Fruit fly (Drosophila melanogaster): ENCODE results near the gene 2mit.

Gene 2mit

DNA sequence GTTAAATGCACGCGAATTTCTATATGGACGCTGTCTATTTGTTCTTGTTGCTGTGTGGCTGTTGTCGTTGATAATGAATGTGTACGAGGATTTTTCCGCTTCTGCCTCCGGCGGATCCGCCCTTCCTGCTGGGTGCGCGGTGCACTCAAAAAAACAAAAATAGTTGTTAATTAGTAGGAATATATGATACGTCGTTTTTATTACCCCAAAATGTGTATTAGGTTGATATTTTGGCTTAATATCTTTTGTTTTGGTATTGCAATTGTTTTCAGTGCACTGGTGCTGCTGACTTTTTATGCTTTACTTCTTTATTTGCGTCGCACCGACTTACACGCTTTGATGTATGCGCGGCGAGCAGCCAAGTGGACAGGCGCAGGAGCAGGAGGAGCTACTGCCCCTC is 63.8 kb downstream of the 2mit start (continued):
- no peak for TF ChIP-seq Mes4 (GFP tag; optimal IDR thresholded peaks at IDR 0.05)
- no peak for TF ChIP-seq Spps (tag; optimal IDR thresholded peaks at IDR 0.05)
- no peak for TF ChIP-seq CG14965 (GFP tag; optimal IDR thresholded peaks at IDR 0.05; ENCODE audit: borderline replicate concordance)
- peak; percentile 55 for TF ChIP-seq Ets65A (GFP tag)
- no peak for TF ChIP-seq Xbp1 (GFP tag; optimal IDR thresholded peaks at IDR 0.05)
- TF ChIP-seq h (optimal IDR thresholded peaks at IDR 0.05), result no peak
- TF ChIP-seq sens-2 (GFP tag; IDR thresholded peaks at IDR 0.05), result no peak
- no peak for TF ChIP-seq CG10979 (tag; optimal IDR thresholded peaks at IDR 0.05)
- TF ChIP-seq Camta (GFP tag; optimal IDR thresholded peaks at IDR 0.05), result no peak
- TF ChIP-seq CG9609 (GFP tag; optimal IDR thresholded peaks at IDR 0.05), result no peak
- TF ChIP-seq CG2120 (GFP tag; optimal IDR thresholded peaks at IDR 0.05), result peak; percentile 58
- no peak for TF ChIP-seq CG10462 (GFP tag; optimal IDR thresholded peaks at IDR 0.05)
- TF ChIP-seq Sox102F (GFP tag; optimal IDR thresholded peaks at IDR 0.05), result no peak
- TF ChIP-seq lab (GFP tag; optimal IDR thresholded peaks at IDR 0.05), result peak; percentile 57
- no peak for TF ChIP-seq CG4707 (GFP tag; optimal IDR thresholded peaks at IDR 0.05)
- no peak for TF ChIP-seq Nf-YC (tag; optimal IDR thresholded peaks at IDR 0.05)
- TF ChIP-seq Dip3 (GFP tag; optimal IDR thresholded peaks at IDR 0.05), result no peak
- TF ChIP-seq trem (tag; optimal IDR thresholded peaks at IDR 0.05), result no peak
- TF ChIP-seq fd64A (GFP tag; optimal IDR thresholded peaks at IDR 0.05), result no peak
- peak; percentile 18 for TF ChIP-seq CG9727 (GFP tag; optimal IDR thresholded peaks at IDR 0.05)
- no peak for TF ChIP-seq CG4404 (GFP tag; IDR thresholded peaks at IDR 0.05)
- no peak for TF ChIP-seq Nf-YA (GFP tag; IDR thresholded peaks at IDR 0.05)
- TF ChIP-seq CG1832 (GFP tag; optimal IDR thresholded peaks at IDR 0.05), result no peak
- no peak for TF ChIP-seq Abd-B (GFP tag; optimal IDR thresholded peaks at IDR 0.05)
- no peak for TF ChIP-seq Fer3 (tag; optimal IDR thresholded peaks at IDR 0.05)
- no peak for TF ChIP-seq Tbp (GFP tag; optimal IDR thresholded peaks at IDR 0.05)
- peak; percentile 21 for TF ChIP-seq CG15514 (GFP tag; optimal IDR thresholded peaks at IDR 0.05)
- no peak for TF ChIP-seq CG7271 (tag; optimal IDR thresholded peaks at IDR 0.05)
- peak; percentile 4 for TF ChIP-seq CG11504 (tag; optimal IDR thresholded peaks at IDR 0.05)
- TF ChIP-seq CG15601 (tag; optimal IDR thresholded peaks at IDR 0.05), result no peak
- TF ChIP-seq pfk (GFP tag; optimal IDR thresholded peaks at IDR 0.05), result no peak
- no peak for TF ChIP-seq CG2129 (GFP tag; IDR thresholded peaks at IDR 0.05; ENCODE audit: partially characterized antibody)
- TF ChIP-seq danr (GFP tag; IDR thresholded peaks at IDR 0.05), result no peak
- TF ChIP-seq CG14441 (GFP tag; IDR thresholded peaks at IDR 0.05), result 0 out of 2 replicates have a peak, but pooled peaks have one; percentile 8
- 0 out of 2 replicates have a peak, but pooled peaks have one; percentile 35 for TF ChIP-seq lmd (GFP tag; IDR thresholded peaks at IDR 0.05)
- TF ChIP-seq Aef1 (GFP tag; IDR thresholded peaks at IDR 0.05), result 0 out of 3 replicates have a peak, but pooled peaks have one; percentile 19
- no peak for TF ChIP-seq CG10431 (GFP tag; optimal IDR thresholded peaks at IDR 0.05)
- TF ChIP-seq PHDP (tag; optimal IDR thresholded peaks at IDR 0.05), result no peak
- TF ChIP-seq corto (GFP tag; optimal IDR thresholded peaks at IDR 0.05), result no peak
- TF ChIP-seq Ptx1 (GFP tag; IDR thresholded peaks at IDR 0.05), result peak; percentile 45; the same call in 1 of the 2 replicates
- TF ChIP-seq Myb (GFP tag; optimal IDR thresholded peaks at IDR 0.05), result no peak
- TF ChIP-seq H15 (GFP tag; IDR thresholded peaks at IDR 0.05), result 0 out of 3 replicates have a peak, but pooled peaks have one; percentile 41
- 0 out of 2 replicates have a peak, but pooled peaks have one; percentile 14 for TF ChIP-seq Rfx (GFP tag; IDR thresholded peaks at IDR 0.05)
- TF ChIP-seq Gug (GFP tag; IDR thresholded peaks at IDR 0.05), result no peak
- TF ChIP-seq Sry-δ (GFP tag; optimal IDR thresholded peaks at IDR 0.05), result no peak
- no peak for TF ChIP-seq CG10321 (GFP tag; IDR thresholded peaks at IDR 0.05)
- no peak for TF ChIP-seq Ets97D (GFP tag; optimal IDR thresholded peaks at IDR 0.05)
- no peak for TF ChIP-seq CG1024 (GFP tag; IDR thresholded peaks at IDR 0.05)
- TF ChIP-seq cwo (GFP tag; optimal IDR thresholded peaks at IDR 0.05), result peak; percentile 7
- TF ChIP-seq Hand (GFP tag; optimal IDR thresholded peaks at IDR 0.05), result peak; percentile 35
- peak; percentile 72 for TF ChIP-seq CG18599 (GFP tag; optimal IDR thresholded peaks at IDR 0.05)
- no peak for TF ChIP-seq br (optimal IDR thresholded peaks at IDR 0.05)

Data from whole organism, embryonic.